Worm (Caenorhabditis elegans): ENCODE measurements around the gene T07G12.3.

DNA sequence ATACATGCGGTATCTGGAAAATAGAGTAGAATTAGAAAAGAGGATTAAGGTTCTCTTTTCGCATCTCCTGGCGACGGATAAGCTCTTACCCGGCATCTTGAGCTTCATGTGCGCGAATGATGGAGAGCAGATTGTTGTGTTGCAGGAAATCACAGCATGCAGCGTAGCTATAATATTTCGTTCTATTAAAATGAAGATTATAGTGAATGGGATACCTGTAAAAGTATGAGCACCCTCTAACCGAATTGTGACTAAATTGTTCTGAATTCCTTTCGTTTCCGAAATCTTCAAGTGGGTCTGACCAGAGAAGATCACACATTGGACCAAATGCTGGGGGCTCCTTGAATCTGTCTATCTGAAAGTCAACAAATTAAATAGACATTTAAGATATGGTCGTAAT, 35.3 kb upstream of the T07G12.3 start:
- TF ChIP-seq ztf-11 (tag; optimal IDR thresholded peaks at IDR 0.05) (no peak), egl-27 (tag; optimal IDR thresholded peaks at IDR 0.05) (no peak), nhr-12 (tag; optimal IDR thresholded peaks at IDR 0.05) (no peak)
